Worm (Caenorhabditis elegans): ENCODE measurements around the gene gpn-1.
A peak's percentile ranks its signal among the peaks of the same experiment; 100 is the strongest.

Gene gpn-1

ce11 chrX:15681393-15681792, at the start of gene gpn-1:
gpn-1 (plus strand) TSS chrX:15681693.
- no peak for TF ChIP-seq gmeb-1 (tag; optimal IDR thresholded peaks at IDR 0.05)
- no peak for TF ChIP-seq peb-1 (tag; optimal IDR thresholded peaks at IDR 0.05)
- no peak for TF ChIP-seq nhr-21 (tag; optimal IDR thresholded peaks at IDR 0.05)
- TF ChIP-seq mab-5 (tag; optimal IDR thresholded peaks at IDR 0.05) = no peak

- peak; percentile 53 for TF ChIP-seq unc-55 (GFP tag; optimal IDR thresholded peaks at IDR 0.05)
- TF ChIP-seq lsy-2 (tag; optimal IDR thresholded peaks at IDR 0.05) = peak in 1 of 2 experiments; percentile 31
- TF ChIP-seq C34F6.9 (tag; optimal IDR thresholded peaks at IDR 0.05) = peak; percentile 47
- no peak for TF ChIP-seq mab-5 (tag; optimal IDR thresholded peaks at IDR 0.05)
- no peak for TF ChIP-seq blmp-1 (tag; optimal IDR thresholded peaks at IDR 0.05; ENCODE audit: insufficient read depth)
- no peak for TF ChIP-seq egl-27 (tag; optimal IDR thresholded peaks at IDR 0.05)
- no peak for TF ChIP-seq peb-1 (tag; optimal IDR thresholded peaks at IDR 0.05)
- no peak for TF ChIP-seq nhr-11 (tag; optimal IDR thresholded peaks at IDR 0.05)
- no peak for TF ChIP-seq snpc-4 (tag; optimal IDR thresholded peaks at IDR 0.05)
- TF ChIP-seq sma-9 (GFP tag; optimal IDR thresholded peaks at IDR 0.05) = peak; percentile 22
- TF ChIP-seq sma-9 (tag; optimal IDR thresholded peaks at IDR 0.05) = no peak
- TF ChIP-seq zag-1 (tag; optimal IDR thresholded peaks at IDR 0.05) = peak; percentile 70
- TF ChIP-seq F13H6.1 (tag; optimal IDR thresholded peaks at IDR 0.05) = peak; percentile 37
- no peak for TF ChIP-seq R02D3.7 (tag; optimal IDR thresholded peaks at IDR 0.05)
- TF ChIP-seq nhr-129 (tag; optimal IDR thresholded peaks at IDR 0.05) = peak; percentile 21
- no peak for TF ChIP-seq mbf-1 (tag; optimal IDR thresholded peaks at IDR 0.05)
- no peak for TF ChIP-seq nhr-12 (tag; optimal IDR thresholded peaks at IDR 0.05)
- peak in 1 of 2 experiments; percentile 2 for TF ChIP-seq mdl-1 (tag; optimal IDR thresholded peaks at IDR 0.05)
- no peak for TF ChIP-seq skn-1 (tag; optimal IDR thresholded peaks at IDR 0.05)
These were observed 47.5 kb upstream of the gpn-1 start for ce11 chrX:15633964-15634363.

ce11 chrX:15640603-15641002, 40.9 kb upstream of the gpn-1 start, which contains the start of gene K09E9.7:
K09E9.7 (plus strand) TSS chrX:15640903.
- TF ChIP-seq nhr-25 (tag; optimal IDR thresholded peaks at IDR 0.05) (no peak), ZK546.5 (tag; optimal IDR thresholded peaks at IDR 0.05) (no peak), ceh-82 (tag; optimal IDR thresholded peaks at IDR 0.05) (no peak), aly-2 (tag; optimal IDR thresholded peaks at IDR 0.05) (no peak), alr-1 (tag; optimal IDR thresholded peaks at IDR 0.05) (no peak), zag-1 (tag; optimal IDR thresholded peaks at IDR 0.05) (no peak), lin-11 (tag; optimal IDR thresholded peaks at IDR 0.05) (no peak), nhr-77 (tag; optimal IDR thresholded peaks at IDR 0.05) (no peak), C34F6.9 (tag; optimal IDR thresholded peaks at IDR 0.05) (no peak), unc-39 (tag; optimal IDR thresholded peaks at IDR 0.05) (no peak), mbf-1 (tag; optimal IDR thresholded peaks at IDR 0.05) (no peak), skn-1 (tag; optimal IDR thresholded peaks at IDR 0.05) (no peak), lin-13 (GFP tag; optimal IDR thresholded peaks at IDR 0.05) (no peak), nhr-6 (tag; optimal IDR thresholded peaks at IDR 0.05) (no peak), ztf-11 (tag; optimal IDR thresholded peaks at IDR 0.05) (no peak), egl-27 (tag; optimal IDR thresholded peaks at IDR 0.05) (no peak), nhr-23 (tag; optimal IDR thresholded peaks at IDR 0.05) (no peak), Y55F3AM.14 (GFP tag; optimal IDR thresholded peaks at IDR 0.05) (no peak)

- TF ChIP-seq lin-39 (tag; optimal IDR thresholded peaks at IDR 0.05) (no peak), ztf-11 (tag; optimal IDR thresholded peaks at IDR 0.05) (no peak), lsy-2 (tag; optimal IDR thresholded peaks at IDR 0.05) (no peak), nhr-77 (tag; optimal IDR thresholded peaks at IDR 0.05) (no peak), dmd-4 (tag; optimal IDR thresholded peaks at IDR 0.05) (no peak), C34F6.9 (tag; optimal IDR thresholded peaks at IDR 0.05) (no peak), unc-39 (tag; optimal IDR thresholded peaks at IDR 0.05) (no peak)
These were observed 40.1 kb upstream of the gpn-1 start for ce11 chrX:15641380-15641779.

ce11 chrX:15642638-15643037, 38.9 kb upstream of the gpn-1 start, which contains the start of gene H08J19.1:
H08J19.1 (plus strand) TSS chrX:15642938.
- no peak for TF ChIP-seq lin-11 (tag; optimal IDR thresholded peaks at IDR 0.05)
- TF ChIP-seq snpc-4 (tag; optimal IDR thresholded peaks at IDR 0.05) = no peak
- no peak for TF ChIP-seq alr-1 (tag; optimal IDR thresholded peaks at IDR 0.05)
- TF ChIP-seq nhr-25 (tag; optimal IDR thresholded peaks at IDR 0.05) = no peak
- TF ChIP-seq sma-3 (GFP tag; optimal IDR thresholded peaks at IDR 0.05) = no peak
- TF ChIP-seq lin-39 (tag; optimal IDR thresholded peaks at IDR 0.05) = no peak
- TF ChIP-seq nhr-237 (tag; optimal IDR thresholded peaks at IDR 0.05) = no peak
- no peak for TF ChIP-seq sma-9 (GFP tag; optimal IDR thresholded peaks at IDR 0.05)
- TF ChIP-seq sma-9 (tag; optimal IDR thresholded peaks at IDR 0.05) = no peak
- TF ChIP-seq nhr-129 (tag; optimal IDR thresholded peaks at IDR 0.05) = no peak
- no peak for TF ChIP-seq skn-1 (tag; optimal IDR thresholded peaks at IDR 0.05)
- TF ChIP-seq Y55F3AM.14 (GFP tag; optimal IDR thresholded peaks at IDR 0.05) = no peak
- TF ChIP-seq mbf-1 (tag; optimal IDR thresholded peaks at IDR 0.05) = no peak

Measured in whole organism, L2 larva.